Worm (Caenorhabditis elegans): Measurements from ENCODE around the gene R102.8.

R102.8 gene

DNA sequence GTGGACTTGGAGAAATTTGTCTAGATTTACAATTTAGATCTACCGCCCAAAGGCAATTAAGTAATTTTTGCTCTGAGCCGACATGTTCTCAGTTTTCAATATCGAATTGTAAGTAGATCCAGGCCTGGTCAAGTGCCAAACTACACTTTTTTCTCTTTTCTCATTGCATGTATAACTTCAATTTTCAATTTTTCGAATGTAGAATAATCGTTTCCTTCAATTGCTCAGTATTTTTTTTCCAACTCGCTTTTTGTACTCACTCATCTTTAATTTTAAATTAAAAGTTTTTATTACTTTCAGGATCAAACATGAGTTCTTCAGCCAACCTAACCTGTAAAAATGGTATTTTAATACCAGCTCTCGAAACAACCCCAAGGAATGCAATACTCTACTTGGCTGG, 26.3 kb upstream of the R102.8 start, which contains the start of gene ncx-3:
Gene ncx-3 (plus strand): TSS at position 301 of the 400 bp plus-strand sequence.
- TF ChIP-seq Y79H2A.3 (GFP tag; conservative IDR thresholded peaks at IDR 0.05), result no peak
- TF ChIP-seq athp-1 (tag; optimal IDR thresholded peaks at IDR 0.05), result no peak
- no peak for TF ChIP-seq cebp-2 (GFP tag; IDR thresholded peaks at IDR 0.05)
- TF ChIP-seq efl-1 (GFP tag; optimal IDR thresholded peaks at IDR 0.05), result no peak
- TF ChIP-seq nhr-90 (tag; optimal IDR thresholded peaks at IDR 0.05), result no peak
- no peak for TF ChIP-seq zfh-2 (GFP tag; conservative IDR thresholded peaks at IDR 0.05)
- TF ChIP-seq F39B2.1 (GFP tag; IDR thresholded peaks at IDR 0.05), result no peak
- no peak for TF ChIP-seq ets-4 (GFP tag; optimal IDR thresholded peaks at IDR 0.05)
- TF ChIP-seq ceh-40 (GFP tag; IDR thresholded peaks at IDR 0.05), result no peak
- no peak for TF ChIP-seq sptf-2 (GFP tag; optimal IDR thresholded peaks at IDR 0.05)
- no peak for TF ChIP-seq die-1 (tag; optimal IDR thresholded peaks at IDR 0.05)
- TF ChIP-seq madf-10 (tag; optimal IDR thresholded peaks at IDR 0.05), result no peak
- TF ChIP-seq ZK185.1 (tag; optimal IDR thresholded peaks at IDR 0.05; ENCODE audit: poor library complexity, severe bottlenecking), result no peak
- TF ChIP-seq ccch-3 (GFP tag; optimal IDR thresholded peaks at IDR 0.05), result no peak
- no peak for TF ChIP-seq atf-7 (tag; optimal IDR thresholded peaks at IDR 0.05)
- no peak for TF ChIP-seq bed-2 (GFP tag; IDR thresholded peaks at IDR 0.05)
- no peak for TF ChIP-seq rpc-1 (optimal IDR thresholded peaks at IDR 0.05)
- TF ChIP-seq rpc-1 (tag; optimal IDR thresholded peaks at IDR 0.05), result no peak
- no peak for TF ChIP-seq unc-62 (GFP tag; optimal IDR thresholded peaks at IDR 0.05)

DNA sequence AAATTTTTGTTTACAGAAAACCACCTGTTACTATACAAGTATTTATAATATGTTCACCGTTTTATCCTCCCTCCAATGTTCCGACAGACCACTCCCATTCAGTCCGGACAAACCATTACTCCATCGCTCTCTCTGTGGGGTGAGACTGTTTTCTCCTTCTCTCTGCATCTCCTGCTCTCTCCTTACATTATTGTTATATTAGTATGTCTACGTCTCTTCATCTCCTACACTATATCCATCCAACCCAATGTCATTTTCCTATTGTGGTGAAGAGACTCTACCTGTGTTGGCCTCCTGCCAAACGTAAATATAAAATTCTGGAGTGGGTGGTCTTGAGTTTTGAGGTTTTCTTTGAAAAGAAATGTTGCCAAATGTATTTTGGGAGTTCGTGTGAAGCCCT, 24.6 kb upstream of the R102.8 start:
- TF ChIP-seq rcor-1 (GFP tag; IDR thresholded peaks at IDR 0.05), result no peak
- TF ChIP-seq ztf-18 (tag; optimal IDR thresholded peaks at IDR 0.05), result no peak
- TF ChIP-seq hmg-1.2 (GFP tag; IDR thresholded peaks at IDR 0.05), result peak; percentile 90
- no peak for TF ChIP-seq tlf-1 (GFP tag; optimal IDR thresholded peaks at IDR 0.05)
- no peak for TF ChIP-seq let-526 (GFP tag; IDR thresholded peaks at IDR 0.05)
- no peak for TF ChIP-seq let-607 (tag; optimal IDR thresholded peaks at IDR 0.05)
- TF ChIP-seq lin-40 (tag; optimal IDR thresholded peaks at IDR 0.05), result no peak
- TF ChIP-seq akir-1 (GFP tag; optimal IDR thresholded peaks at IDR 0.05), result no peak
- TF ChIP-seq madf-6 (GFP tag; IDR thresholded peaks at IDR 0.05), result no peak

DNA sequence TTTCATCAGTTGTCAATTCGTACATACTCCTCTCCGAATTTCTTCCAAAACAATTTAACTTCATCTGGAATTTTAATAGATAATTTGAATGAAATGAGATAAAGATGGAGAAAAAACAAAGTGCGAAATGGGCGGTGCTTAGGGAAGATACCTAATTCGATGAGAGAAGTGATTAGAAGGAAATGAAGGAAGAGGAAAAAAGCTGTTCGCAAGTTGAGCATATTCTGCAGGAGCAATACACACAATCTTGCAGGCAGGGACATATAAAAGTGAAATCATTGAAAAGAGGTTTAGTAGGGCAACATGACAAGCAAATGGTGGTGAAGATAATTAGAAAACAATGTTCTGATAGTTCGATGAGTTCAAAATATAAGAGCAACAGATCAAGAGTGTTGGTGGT, 21.7 kb upstream of the R102.8 start, which contains the start of gene glb-21:
Gene glb-21 (minus strand): TSS at position 66 of the 400 bp plus-strand sequence.
- no peak for TF ChIP-seq bed-1 (GFP tag; IDR thresholded peaks at IDR 0.05)
- TF ChIP-seq lsl-1 (GFP tag; optimal IDR thresholded peaks at IDR 0.05), result no peak
- TF ChIP-seq ets-4 (GFP tag; optimal IDR thresholded peaks at IDR 0.05), result no peak
- TF ChIP-seq F49E8.2 (tag; optimal IDR thresholded peaks at IDR 0.05; ENCODE audit: insufficient read depth), result no peak
- no peak for TF ChIP-seq hmg-1.2 (GFP tag; IDR thresholded peaks at IDR 0.05)
- TF ChIP-seq gei-17 (GFP tag; optimal IDR thresholded peaks at IDR 0.05), result no peak
- TF ChIP-seq dox-1 (GFP tag; IDR thresholded peaks at IDR 0.05), result no peak
- TF ChIP-seq Y53G8AR.9 (GFP tag; conservative IDR thresholded peaks at IDR 0.05), result no peak
- no peak for TF ChIP-seq snpc-3.4 (tag; optimal IDR thresholded peaks at IDR 0.05)
- TF ChIP-seq snpc-1.1 (tag; optimal IDR thresholded peaks at IDR 0.05; ENCODE audit: insufficient read depth), result no peak
- no peak for TF ChIP-seq nfya-1 (tag; optimal IDR thresholded peaks at IDR 0.05; ENCODE audit: borderline replicate concordance, insufficient read depth)
- no peak for TF ChIP-seq hlh-26 (GFP tag; conservative IDR thresholded peaks at IDR 0.05)
- no peak for TF ChIP-seq lag-1 (GFP tag; IDR thresholded peaks at IDR 0.05)
- no peak for TF ChIP-seq bed-2 (GFP tag; IDR thresholded peaks at IDR 0.05)
- TF ChIP-seq ceh-100 (GFP tag; IDR thresholded peaks at IDR 0.05), result no peak
- no peak for TF ChIP-seq let-607 (tag; optimal IDR thresholded peaks at IDR 0.05)

Data from whole organism, young adult.